Fruit fly (Drosophila melanogaster) whole organism, prepupa: ENCODE results near the gene CG11629.

Experiments
- Blimp-1 ChIP-seq: fragments of 200-800 bp; sonication (Bioruptor generic); optimal IDR thresholded peaks from 3 replicates; lab custom pipeline; 2017; ENCODE audit warnings: missing biosample characterization, missing genetic modification characterization, mild to moderate bottlenecking, moderate library complexity, missing genetic modification reagents
- CG1621 ChIP-seq: fragments of 200-800 bp; sonication (Bioruptor generic); optimal IDR thresholded peaks from 3 replicates; lab custom pipeline; 2018; ENCODE audit warnings: missing biosample characterization, mild to moderate bottlenecking, missing genetic modification characterization
- CG16779 ChIP-seq: fragments of 200-800 bp; sonication (Bioruptor generic); optimal IDR thresholded peaks from 3 replicates; lab custom pipeline; 2017; ENCODE audit warnings: missing biosample characterization, mild to moderate bottlenecking, missing genetic modification characterization
- CG4318 ChIP-seq: fragments of 200-800 bp; sonication (Bioruptor generic); optimal IDR thresholded peaks from 3 replicates; lab custom pipeline; 2017; ENCODE audit warnings: missing biosample characterization, mild to moderate bottlenecking, missing genetic modification characterization
- CG6276 ChIP-seq: fragments of 200-800 bp; sonication (Bioruptor generic); optimal IDR thresholded peaks from 2 replicates; lab custom pipeline; 2017; ENCODE audit warnings: missing biosample characterization, mild to moderate bottlenecking, missing genetic modification characterization
- Eip93F ChIP-seq: fragments of 200-800 bp; sonication (Bioruptor generic); optimal IDR thresholded peaks from 2 replicates; lab custom pipeline; 2016; ENCODE audit warnings: missing biosample characterization, mild to moderate bottlenecking, missing genetic modification characterization
- Gug ChIP-seq: fragments of 200-800 bp; sonication (Bioruptor generic); IDR thresholded peaks from 2 replicates; pipeline ENCODE4 v1.3.6; 2022; ENCODE audit warnings: missing biosample characterization, missing genetic modification characterization
- Smox ChIP-seq: fragments of 200-800 bp; sonication (Bioruptor generic); optimal IDR thresholded peaks from 3 replicates; lab custom pipeline; 2016; ENCODE audit warnings: missing biosample characterization, missing genetic modification characterization
- Sox102F ChIP-seq: fragments of 200-800 bp; sonication (Bioruptor generic); optimal IDR thresholded peaks from 2 replicates; lab custom pipeline; 2016; ENCODE audit warnings: missing biosample characterization, mild to moderate bottlenecking, missing genetic modification characterization
- Sox14 ChIP-seq: fragments of 200-800 bp; sonication (Bioruptor generic); optimal IDR thresholded peaks from 3 replicates; lab custom pipeline; 2016; ENCODE audit warnings: missing biosample characterization, missing genetic modification characterization
- fd59A ChIP-seq: fragments of 200-800 bp; sonication (Bioruptor generic); optimal IDR thresholded peaks from 2 replicates; lab custom pipeline; 2017; ENCODE audit warnings: missing biosample characterization, mild to moderate bottlenecking, missing genetic modification characterization, missing genetic modification reagents
- lz ChIP-seq: fragments of 200-800 bp; sonication (Bioruptor generic); optimal IDR thresholded peaks from 3 replicates; lab custom pipeline; 2016; ENCODE audit warnings: missing biosample characterization, missing genetic modification characterization
- pdm3 ChIP-seq: fragments of 200-800 bp; sonication (Bioruptor generic); optimal IDR thresholded peaks from 3 replicates; lab custom pipeline; 2016; ENCODE audit warnings: missing biosample characterization, missing genetic modification characterization
- spab ChIP-seq: fragments of 200-800 bp; sonication (Bioruptor generic); optimal IDR thresholded peaks from 2 replicates; lab custom pipeline; 2017; ENCODE audit warnings: missing biosample characterization, mild to moderate bottlenecking, missing genetic modification characterization, missing genetic modification reagents
- svp ChIP-seq: fragments of 200-800 bp; sonication (Bioruptor generic); peaks from one replicate; lab custom pipeline; 2016; ENCODE audit warnings: missing biosample characterization, missing genetic modification characterization
- topi ChIP-seq: fragments of 200-800 bp; sonication (Bioruptor generic); optimal IDR thresholded peaks from 3 replicates; lab custom pipeline; 2016; ENCODE audit warnings: missing biosample characterization, missing genetic modification characterization

Gene CG11629

dm6 chr2L:21847335-21847734 is 50.8 kb downstream of the CG11629 start (continued):
- no peak for TF ChIP-seq CG4318
- peak; percentile 50 for TF ChIP-seq Sox14
- peak; percentile 49 for TF ChIP-seq spab (GFP tag; lab: Kevin White, UChicago)
- TF ChIP-seq lz (GFP tag; lab: Kevin White, UChicago), result peak; percentile 37
- peak; percentile 7 for TF ChIP-seq Sox102F (GFP tag; lab: Kevin White, UChicago)
- peak; percentile 53 for TF ChIP-seq topi (GFP tag; lab: Kevin White, UChicago)
- TF ChIP-seq svp (GFP tag; lab: Kevin White, UChicago), result peak; percentile 78
- TF ChIP-seq Eip93F (GFP tag; lab: Kevin White, UChicago), result no peak
- TF ChIP-seq CG16779 (tag; lab: Kevin White, UChicago), result no peak
- no peak for TF ChIP-seq Blimp-1
- TF ChIP-seq fd59A (GFP tag; lab: Kevin White, UChicago), result peak; percentile 72
- peak; percentile 42 for TF ChIP-seq Smox (GFP tag; lab: Kevin White, UChicago)
- peak; percentile 7 for TF ChIP-seq CG6276
- peak; percentile 52 for TF ChIP-seq CG1621 (tag; lab: Kevin White, UChicago)
- 0 out of 2 replicates have a peak, but pooled peaks have one; percentile 19 for TF ChIP-seq Gug (GFP tag; lab: Robert Waterston, UW)
- TF ChIP-seq pdm3 (GFP tag; lab: Kevin White, UChicago), result peak; percentile 53
